Worm (Caenorhabditis elegans) whole organism, L2 larva: ENCODE measurements around the gene K07F5.16.

Source experiments
- F13H6.1 ChIP-seq: sonication (generic microtip); optimal IDR thresholded peaks from 2 replicates; lab custom pipeline; 2016; ENCODE audit warnings: missing genetic modification characterization, missing compliant biosample characterization
- R02D3.7 ChIP-seq: fragments of 150-350 bp; optimal IDR thresholded peaks from 2 replicates; lab custom pipeline; 2014; ENCODE audit warnings: missing biosample characterization, missing genetic modification characterization
- crh-2 ChIP-seq: sonication (generic microtip); optimal IDR thresholded peaks from 2 replicates; lab custom pipeline; 2017; ENCODE audit warnings: missing biosample characterization, missing genetic modification characterization
- dmd-4 ChIP-seq: sonication (generic microtip); optimal IDR thresholded peaks from 2 replicates; lab custom pipeline; 2017; ENCODE audit warnings: missing biosample characterization, missing genetic modification characterization
- elt-3 ChIP-seq: sonication (generic microtip); optimal IDR thresholded peaks from 2 replicates; lab custom pipeline; 2017; ENCODE audit warnings: missing biosample characterization, missing genetic modification characterization
- lin-39 ChIP-seq: fragments of 150-350 bp; optimal IDR thresholded peaks from 2 replicates; lab custom pipeline; 2014; ENCODE audit warnings: missing biosample characterization, missing genetic modification reagents, missing genetic modification characterization
- nhr-11 ChIP-seq: fragments of 150-350 bp; optimal IDR thresholded peaks from 2 replicates; lab custom pipeline; 2014; ENCODE audit warnings: missing biosample characterization, missing genetic modification characterization
- nhr-12 ChIP-seq: fragments of 150-350 bp; optimal IDR thresholded peaks from 2 replicates; lab custom pipeline; 2014; ENCODE audit warnings: missing biosample characterization, missing genetic modification characterization
- nhr-129 ChIP-seq: fragments of 150-350 bp; optimal IDR thresholded peaks from 2 replicates; lab custom pipeline; 2014; ENCODE audit warnings: missing biosample characterization, missing genetic modification characterization
- nhr-25 ChIP-seq: fragments of 150-350 bp; sonication (generic microtip); optimal IDR thresholded peaks from 3 replicates; lab custom pipeline; 2014; ENCODE audit warnings: missing biosample characterization, missing genetic modification characterization
- sma-9 ChIP-seq, 2 experiments: fragments of 150-350 bp in 1 of 2; sonication (generic microtip) in 1 of 2; optimal IDR thresholded peaks; 2 replicates each; lab custom pipeline; 2014 to 2016; ENCODE audit warnings: missing genetic modification characterization in 2 of 2, mild to moderate bottlenecking in 1 of 2, missing biosample characterization in 1 of 2, missing compliant biosample characterization in 1 of 2, missing genetic modification reagents in 1 of 2, moderate library complexity in 1 of 2
- unc-39 ChIP-seq: fragments of 150-350 bp; optimal IDR thresholded peaks from 2 replicates; lab custom pipeline; 2014; ENCODE audit warnings: missing biosample characterization, missing genetic modification characterization
- unc-62 ChIP-seq: fragments of 150-350 bp; optimal IDR thresholded peaks from 2 replicates; lab custom pipeline; 2014; ENCODE audit warnings: missing biosample characterization, missing genetic modification reagents, missing genetic modification characterization
- ztf-1 ChIP-seq: fragments of 200-800 bp; sonication (Bioruptor generic); conservative IDR thresholded peaks from 2 replicates; pipeline ENCODE4 v1.3.6; 2022; ENCODE audit warnings: missing genetic modification characterization, missing compliant biosample characterization

K07F5.16 gene

ce11 chrIV:9899227-9899626 lies 35.3 kb downstream of the K07F5.16 start (continued):
- TF ChIP-seq unc-62 (GFP tag; lab: Kevin White, UChicago) (no peak), unc-39 (no peak), sma-9 (GFP tag; optimal IDR thresholded peaks at IDR 0.05; lab: Kevin White, UChicago) (no peak), sma-9 (tag; optimal IDR thresholded peaks at IDR 0.05; lab: Kevin White, UChicago) (no peak), crh-2 (tag; lab: Kevin White, UChicago) (peak; percentile 5), dmd-4 (no peak)

ce11 chrIV:9903608-9904007 lies 39.7 kb downstream of the K07F5.16 start, which contains the start of gene best-13:
TSS of gene best-13 (plus strand) at chrIV:9903908.
- TF ChIP-seq R02D3.7: no peak

- TF ChIP-seq ztf-1 (GFP tag; lab: Robert Waterston, UW) (no peak), sma-9 (GFP tag; optimal IDR thresholded peaks at IDR 0.05; lab: Kevin White, UChicago) (no peak), sma-9 (tag; optimal IDR thresholded peaks at IDR 0.05; lab: Kevin White, UChicago) (no peak), nhr-129 (tag; lab: Kevin White, UChicago) (no peak), nhr-11 (tag; lab: Kevin White, UChicago) (no peak), unc-39 (no peak), nhr-12 (no peak), elt-3 (no peak), F13H6.1 (tag; lab: Kevin White, UChicago) (no peak), lin-39 (no peak), nhr-25 (no peak)
Observed at ce11 chrIV:9913064-9913463, 49.1 kb downstream of the K07F5.16 start.
